Fruit fly (Drosophila melanogaster) whole organism, prepupa: ENCODE measurements around the gene MESR6.

ENCODE experiments used
- CG10669 ChIP-seq: fragments of 200-800 bp; sonication (Bioruptor generic); optimal IDR thresholded peaks from 3 replicates; lab custom pipeline; 2018; ENCODE audit warnings: missing biosample characterization, mild to moderate bottlenecking, missing genetic modification characterization, moderate library complexity
- fd59A ChIP-seq: fragments of 200-800 bp; sonication (Bioruptor generic); optimal IDR thresholded peaks from 2 replicates; lab custom pipeline; 2017; ENCODE audit warnings: missing biosample characterization, mild to moderate bottlenecking, missing genetic modification characterization, missing genetic modification reagents
- salr ChIP-seq, 2 experiments: fragments of 200-800 bp; sonication (Bioruptor generic); optimal IDR thresholded peaks; 3 replicates each; lab custom pipeline; 2016 to 2018; ENCODE audit warnings: missing biosample characterization in 2 of 2, missing genetic modification characterization in 2 of 2, mild to moderate bottlenecking in 1 of 2
- spab ChIP-seq: fragments of 200-800 bp; sonication (Bioruptor generic); optimal IDR thresholded peaks from 2 replicates; lab custom pipeline; 2017; ENCODE audit warnings: missing biosample characterization, mild to moderate bottlenecking, missing genetic modification characterization, missing genetic modification reagents

dm6 chr3L:19097102-19097501 lies 4.6 kb downstream of the MESR6 start:
- TF ChIP-seq fd59A (no peak), salr (GFP tag; optimal IDR thresholded peaks at IDR 0.05; lab: Kevin White, UChicago) (no peak), spab (no peak), CG10669 (GFP tag; lab: Kevin White, UChicago) (no peak)
